Worm (Caenorhabditis elegans) whole organism, L1 larva: ENCODE measurements around the gene rcs-1.

Experiments used
- C16A3.4 ChIP-seq: fragments of 150-350 bp; optimal IDR thresholded peaks from 2 replicates; lab custom pipeline; 2014; ENCODE audit warnings: missing biosample characterization, missing genetic modification characterization
- C34B4.2 ChIP-seq: sonication (generic microtip); optimal IDR thresholded peaks from 2 replicates; lab custom pipeline; 2017; ENCODE audit warnings: mild to moderate bottlenecking, missing genetic modification characterization, missing compliant biosample characterization
- Y116A8C.19 ChIP-seq: sonication (generic microtip); optimal IDR thresholded peaks from 2 replicates; lab custom pipeline; 2016; ENCODE audit warnings: missing compliant biosample characterization, missing genetic modification characterization, borderline replicate concordance
- alr-1 ChIP-seq: fragments of 200-800 bp; sonication (Bioruptor generic); optimal IDR thresholded peaks from 2 replicates; lab custom pipeline; 2018; ENCODE audit warnings: borderline replicate concordance, mild to moderate bottlenecking, missing genetic modification characterization, missing compliant biosample characterization
- aly-2 ChIP-seq: fragments of 150-350 bp; optimal IDR thresholded peaks from 2 replicates; lab custom pipeline; 2014; ENCODE audit warnings: missing biosample characterization, missing genetic modification characterization
- blmp-1 ChIP-seq: fragments of 150-350 bp; optimal IDR thresholded peaks from 2 replicates; lab custom pipeline; 2014; ENCODE audit warnings: missing biosample characterization, missing genetic modification characterization
- ceh-88 ChIP-seq: fragments of 200-800 bp; sonication (Bioruptor generic); IDR thresholded peaks from 2 replicates; pipeline ENCODE4 v1.3.6; 2022; ENCODE audit warnings: missing genetic modification characterization, missing compliant biosample characterization
- ceh-90 ChIP-seq: sonication (generic microtip); optimal IDR thresholded peaks from 2 replicates; lab custom pipeline; 2016; ENCODE audit warnings: missing genetic modification characterization, missing compliant biosample characterization
- dpl-1 ChIP-seq, 3 experiments: fragments of 150-350 bp in 2 of 3; sonication (generic microtip) in 1 of 3; optimal IDR thresholded peaks; 2 replicates each; lab custom pipeline; 2014 to 2017; ENCODE audit warnings: missing biosample characterization in 3 of 3, missing genetic modification characterization in 3 of 3, missing genetic modification reagents in 3 of 3
- dsc-1 ChIP-seq: sonication (generic microtip); optimal IDR thresholded peaks from 2 replicates; lab custom pipeline; 2016; ENCODE audit warnings: mild to moderate bottlenecking, missing genetic modification characterization, missing compliant biosample characterization
- efl-1 ChIP-seq, 4 experiments: fragments of 150-350 bp; optimal IDR thresholded peaks in 3 of 4; peaks in 1 of 4; 1 replicate in 1 of 4; 2 replicates in 3 of 4; lab custom pipeline; 2014; ENCODE audit warnings: missing biosample characterization in 2 of 4, missing genetic modification characterization in 2 of 4, missing genetic modification reagents in 2 of 4
- egl-13 ChIP-seq: sonication (generic microtip); optimal IDR thresholded peaks from 2 replicates; lab custom pipeline; 2016; ENCODE audit warnings: missing genotype, missing genetic modification reagents, missing genetic modification characterization, missing compliant biosample characterization
- egl-27 ChIP-seq, 2 experiments: fragments of 150-350 bp in 1 of 2; sonication (generic microtip); optimal IDR thresholded peaks; 3 replicates each; lab custom pipeline; 2017 to 2018; ENCODE audit warnings: missing biosample characterization in 2 of 2, missing genetic modification characterization in 2 of 2, missing genetic modification reagents in 2 of 2
- elt-3 ChIP-seq, 6 experiments: fragments of 150-350 bp in 1 of 6; sonication (generic microtip); optimal IDR thresholded peaks; 2 replicates each; lab custom pipeline; 2017 to 2018; ENCODE audit warnings: missing biosample characterization in 6 of 6, missing genetic modification characterization in 6 of 6, inconsistent platforms in 1 of 6
- fkh-10 ChIP-seq: sonication (generic microtip); optimal IDR thresholded peaks from 2 replicates; lab custom pipeline; 2017; ENCODE audit warnings: missing biosample characterization, missing genetic modification reagents, missing genetic modification characterization
- fkh-4 ChIP-seq: sonication (generic microtip); optimal IDR thresholded peaks from 2 replicates; lab custom pipeline; 2016; ENCODE audit warnings: missing compliant biosample characterization, missing genetic modification characterization, borderline replicate concordance
- fkh-8 ChIP-seq: sonication (generic microtip); optimal IDR thresholded peaks from 2 replicates; lab custom pipeline; 2016; ENCODE audit warnings: mild to moderate bottlenecking, missing genetic modification characterization, missing compliant biosample characterization
- fos-1 ChIP-seq: fragments of 150-350 bp; optimal IDR thresholded peaks from 2 replicates; lab custom pipeline; 2014; ENCODE audit warnings: missing biosample characterization, missing genetic modification characterization
- hlh-17 ChIP-seq: fragments of 200-800 bp; sonication (Bioruptor generic); optimal IDR thresholded peaks from 2 replicates; lab custom pipeline; 2018; ENCODE audit warnings: missing genetic modification characterization, mild to moderate bottlenecking, missing compliant biosample characterization, moderate library complexity, borderline replicate concordance
- hlh-4 ChIP-seq: sonication (generic microtip); optimal IDR thresholded peaks from 2 replicates; lab custom pipeline; 2016; ENCODE audit warnings: mild to moderate bottlenecking, missing genetic modification characterization, missing compliant biosample characterization
- hpl-2 ChIP-seq: fragments of 150-350 bp; optimal IDR thresholded peaks from 2 replicates; lab custom pipeline; 2014; ENCODE audit warnings: missing biosample characterization, missing genetic modification reagents, missing genetic modification characterization
- jun-1 ChIP-seq: fragments of 150-350 bp; optimal IDR thresholded peaks from 2 replicates; lab custom pipeline; 2014; ENCODE audit warnings: missing biosample characterization, missing genetic modification reagents, missing genetic modification characterization
- lin-13 ChIP-seq: fragments of 150-350 bp; optimal IDR thresholded peaks from 2 replicates; lab custom pipeline; 2014; ENCODE audit warnings: missing biosample characterization, missing genetic modification reagents, missing genetic modification characterization
- lin-15B ChIP-seq: fragments of 150-350 bp; sonication (generic microtip); optimal IDR thresholded peaks from 3 replicates; lab custom pipeline; 2014; ENCODE audit warnings: missing biosample characterization, missing genetic modification characterization
- lin-35 ChIP-seq, 2 experiments: fragments of 150-350 bp; optimal IDR thresholded peaks; 2 replicates each; lab custom pipeline; 2014; ENCODE audit warnings: missing biosample characterization in 2 of 2, missing genetic modification characterization in 2 of 2, missing genetic modification reagents in 2 of 2
- lin-39 ChIP-seq: fragments of 150-350 bp; optimal IDR thresholded peaks from 2 replicates; lab custom pipeline; 2014; ENCODE audit warnings: missing biosample characterization, missing genetic modification reagents, missing genetic modification characterization
- mef-2 ChIP-seq: fragments of 150-350 bp; optimal IDR thresholded peaks from 2 replicates; lab custom pipeline; 2014; ENCODE audit warnings: missing biosample characterization, missing genetic modification characterization
- mep-1 ChIP-seq: fragments of 150-350 bp; optimal IDR thresholded peaks from 2 replicates; lab custom pipeline; 2014; ENCODE audit warnings: missing biosample characterization, missing genetic modification characterization
- nhr-11 ChIP-seq: fragments of 150-350 bp; optimal IDR thresholded peaks from 2 replicates; lab custom pipeline; 2014; ENCODE audit warnings: missing biosample characterization, missing genetic modification characterization
- nhr-12 ChIP-seq: sonication (generic microtip); optimal IDR thresholded peaks from 2 replicates; lab custom pipeline; 2017; ENCODE audit warnings: missing biosample characterization, missing genetic modification characterization
- nhr-19 ChIP-seq: fragments of 200-800 bp; sonication (Bioruptor generic); conservative IDR thresholded peaks from 2 replicates; pipeline ENCODE4 v1.3.6; 2022; ENCODE audit warnings: missing genetic modification characterization, missing compliant biosample characterization
- nhr-20 ChIP-seq: sonication (generic microtip); optimal IDR thresholded peaks from 2 replicates; lab custom pipeline; 2016; ENCODE audit warnings: mild to moderate bottlenecking, missing genetic modification characterization, missing compliant biosample characterization
- nhr-237 ChIP-seq: fragments of 150-350 bp; optimal IDR thresholded peaks from 2 replicates; lab custom pipeline; 2014; ENCODE audit warnings: missing biosample characterization, missing genetic modification characterization
- nhr-28 ChIP-seq: fragments of 150-350 bp; optimal IDR thresholded peaks from 2 replicates; lab custom pipeline; 2014; ENCODE audit warnings: missing biosample characterization, missing genetic modification characterization
- nhr-47 ChIP-seq: sonication (generic microtip); optimal IDR thresholded peaks from 2 replicates; lab custom pipeline; 2016; ENCODE audit warnings: mild to moderate bottlenecking, missing genetic modification characterization, moderate library complexity, missing compliant biosample characterization
- nhr-71 ChIP-seq: sonication (generic microtip); optimal IDR thresholded peaks from 2 replicates; lab custom pipeline; 2016; ENCODE audit warnings: mild to moderate bottlenecking, missing genetic modification characterization, moderate library complexity, missing compliant biosample characterization
- nhr-76 ChIP-seq: sonication (generic microtip); optimal IDR thresholded peaks from 2 replicates; lab custom pipeline; 2017; ENCODE audit warnings: missing biosample characterization, missing genetic modification characterization
- nhr-84 ChIP-seq: sonication (generic microtip); optimal IDR thresholded peaks from 2 replicates; lab custom pipeline; 2017; ENCODE audit warnings: missing biosample characterization, missing genetic modification characterization
- nhr-85 ChIP-seq: sonication (generic microtip); peaks from one replicate; lab custom pipeline; 2016; ENCODE audit warnings: missing genetic modification characterization, inconsistent platforms, missing compliant biosample characterization
- nhr-90 ChIP-seq: sonication (generic microtip); optimal IDR thresholded peaks from 2 replicates; lab custom pipeline; 2016; ENCODE audit warnings: mild to moderate bottlenecking, missing genetic modification characterization, missing compliant biosample characterization; ENCODE audit not compliant: poor library complexity
- pag-3 ChIP-seq: sonication (generic microtip); optimal IDR thresholded peaks from 2 replicates; lab custom pipeline; 2017; ENCODE audit warnings: missing genetic modification characterization, mild to moderate bottlenecking, missing compliant biosample characterization, antibody characterized with exemption, borderline replicate concordance; ENCODE audit not compliant: insufficient read depth
- pqm-1 ChIP-seq: sonication (generic microtip); optimal IDR thresholded peaks from 3 replicates; lab custom pipeline; 2017; ENCODE audit warnings: missing biosample characterization, missing genetic modification characterization
- skn-1 ChIP-seq: fragments of 150-350 bp; optimal IDR thresholded peaks from 2 replicates; lab custom pipeline; 2014; ENCODE audit warnings: missing biosample characterization, missing genetic modification characterization
- swsn-7 ChIP-seq: sonication (generic microtip); optimal IDR thresholded peaks from 2 replicates; lab custom pipeline; 2016; ENCODE audit warnings: missing genetic modification characterization, missing compliant biosample characterization
- tlp-1 ChIP-seq: fragments of 150-350 bp; optimal IDR thresholded peaks from 2 replicates; lab custom pipeline; 2014; ENCODE audit warnings: missing biosample characterization, missing genetic modification characterization
- unc-130 ChIP-seq: fragments of 150-350 bp; optimal IDR thresholded peaks from 2 replicates; lab custom pipeline; 2017; ENCODE audit warnings: missing biosample characterization, missing genetic modification characterization, inconsistent platforms
- unc-30 ChIP-seq: sonication (generic microtip); optimal IDR thresholded peaks from 2 replicates; lab custom pipeline; 2017; ENCODE audit warnings: missing biosample characterization, missing genetic modification characterization
- unc-62 ChIP-seq: fragments of 150-350 bp; optimal IDR thresholded peaks from 2 replicates; lab custom pipeline; 2014; ENCODE audit warnings: missing biosample characterization, missing genetic modification reagents, missing genetic modification characterization
- unc-86 ChIP-seq: sonication (generic microtip); optimal IDR thresholded peaks from 2 replicates; lab custom pipeline; 2016; ENCODE audit warnings: missing genetic modification characterization, missing compliant biosample characterization
- xbp-1 ChIP-seq: sonication (generic microtip); optimal IDR thresholded peaks from 2 replicates; lab custom pipeline; 2016; ENCODE audit warnings: missing genetic modification characterization, missing compliant biosample characterization
- zag-1 ChIP-seq: fragments of 150-350 bp; optimal IDR thresholded peaks from 2 replicates; lab custom pipeline; 2014; ENCODE audit warnings: missing biosample characterization, missing genetic modification characterization
- ztf-4 ChIP-seq: fragments of 150-350 bp; optimal IDR thresholded peaks from 2 replicates; lab custom pipeline; 2014; ENCODE audit warnings: missing biosample characterization, missing genetic modification characterization

rcs-1 gene

ce11 chrX:8835887-8836348 lies 7.6 kb upstream of the rcs-1 start, which contains the start of gene C28G1.2 (continued):
- no peak for TF ChIP-seq tlp-1 (tag; lab: Kevin White, UChicago)
- no peak for TF ChIP-seq hlh-17 (GFP tag; lab: Kevin White, UChicago)
- peak; percentile 89 for TF ChIP-seq egl-13
- TF ChIP-seq nhr-90 (tag; lab: Kevin White, UChicago), result peak; percentile 95
- peak; percentile 93 for TF ChIP-seq fkh-8
- TF ChIP-seq hpl-2 (GFP tag; lab: Kevin White, UChicago), result peak; percentile 69
- TF ChIP-seq fkh-4 (tag; lab: Kevin White, UChicago), result peak; percentile 62
- peak; percentile 62 for TF ChIP-seq egl-27 (tag; optimal IDR thresholded peaks at IDR 0.05; lab: Kevin White, UChicago)
- peak; percentile 80 for TF ChIP-seq lin-39 (tag; lab: Kevin White, UChicago)
- no peak for TF ChIP-seq ceh-90
- TF ChIP-seq efl-1 (optimal IDR thresholded peaks at IDR 0.05; lab: Kevin White, UChicago), result peak; percentile 74 to 78
- TF ChIP-seq efl-1 (GFP tag; optimal IDR thresholded peaks at IDR 0.05 in 1 of 2; lab: Kevin White, UChicago), result peak; percentile 49 to 96
- TF ChIP-seq nhr-84 (tag; lab: Kevin White, UChicago), result no peak
- peak; percentile 95 for TF ChIP-seq xbp-1 (tag; lab: Kevin White, UChicago)
- peak; percentile 96 for TF ChIP-seq swsn-7 (tag; lab: Kevin White, UChicago)
- TF ChIP-seq fkh-10 (GFP tag; lab: Kevin White, UChicago), result peak; percentile 92
- no peak for TF ChIP-seq pqm-1 (tag; lab: Kevin White, UChicago)
- peak; percentile 87 for TF ChIP-seq nhr-76 (tag; lab: Kevin White, UChicago)
- TF ChIP-seq ceh-88, result peak; percentile 89
- no peak for TF ChIP-seq unc-30 (tag; lab: Kevin White, UChicago)
- TF ChIP-seq nhr-20 (tag; lab: Kevin White, UChicago), result peak; percentile 95
- peak; percentile 47 for TF ChIP-seq hlh-4 (tag; lab: Kevin White, UChicago)
- TF ChIP-seq aly-2 (tag; lab: Kevin White, UChicago), result peak; percentile 86
- peak; percentile 73 for TF ChIP-seq pag-3
- TF ChIP-seq mef-2 (tag; lab: Kevin White, UChicago), result peak; percentile 18
- peak; percentile 89 for TF ChIP-seq mep-1
- TF ChIP-seq dpl-1 (GFP tag; optimal IDR thresholded peaks at IDR 0.05; lab: Kevin White, UChicago), result peak; percentile 63 to 74 (median 73)
- peak; percentile 96 for TF ChIP-seq nhr-85 (tag; lab: Kevin White, UChicago)
- TF ChIP-seq unc-86 (tag; lab: Kevin White, UChicago), result peak; percentile 93
- peak; percentile 50 for TF ChIP-seq lin-15B (tag; lab: Kevin White, UChicago)
- no peak for TF ChIP-seq C34B4.2 (tag; lab: Kevin White, UChicago)
- TF ChIP-seq nhr-47 (tag; lab: Kevin White, UChicago), result peak; percentile 96
- TF ChIP-seq unc-62 (GFP tag; lab: Kevin White, UChicago), result no peak
- TF ChIP-seq unc-130 (tag; lab: Kevin White, UChicago), result peak; percentile 58
- TF ChIP-seq dsc-1, result peak; percentile 96
- TF ChIP-seq nhr-71 (tag; lab: Kevin White, UChicago), result peak; percentile 96
- peak; percentile 74 for TF ChIP-seq lin-13
- peak; percentile 80 for TF ChIP-seq jun-1 (tag; lab: Kevin White, UChicago)
- peak; percentile 41 for TF ChIP-seq blmp-1
- peak; percentile 71 for TF ChIP-seq zag-1 (tag; lab: Kevin White, UChicago)
- TF ChIP-seq nhr-11 (tag; lab: Kevin White, UChicago), result peak; percentile 60
- no peak for TF ChIP-seq alr-1 (tag; lab: Kevin White, UChicago)
- TF ChIP-seq ztf-4 (tag; lab: Kevin White, UChicago), result peak; percentile 87
- TF ChIP-seq fos-1 (tag; lab: Kevin White, UChicago), result peak; percentile 76
- no peak for TF ChIP-seq nhr-28 (tag; lab: Kevin White, UChicago)
- no peak for TF ChIP-seq Y116A8C.19 (tag; lab: Kevin White, UChicago)
- TF ChIP-seq skn-1 (tag; lab: Kevin White, UChicago), result peak; percentile 80
- TF ChIP-seq nhr-12 (tag; lab: Kevin White, UChicago), result no peak
- TF ChIP-seq C16A3.4 (tag; lab: Kevin White, UChicago), result peak; percentile 89
- peak; percentile 80 to 84 for TF ChIP-seq lin-35 (GFP tag; optimal IDR thresholded peaks at IDR 0.05; lab: Kevin White, UChicago)
- TF ChIP-seq nhr-237 (tag; lab: Kevin White, UChicago), result peak; percentile 84
- peak; percentile 94 for TF ChIP-seq nhr-19 (GFP tag; lab: Robert Waterston, UW)
- TF ChIP-seq elt-3 (tag; optimal IDR thresholded peaks at IDR 0.05; lab: Kevin White, UChicago), result peak in 2 of 6 experiments; percentile 34 to 81
